Worm (Caenorhabditis elegans) whole organism, L2 larva: ENCODE data around the gene sqst-4.

Source experiments
- aly-2 ChIP-seq: fragments of 150-350 bp; optimal IDR thresholded peaks from 2 replicates; lab custom pipeline; 2014; ENCODE audit warnings: missing biosample characterization, missing genetic modification characterization
- blmp-1 ChIP-seq: sonication (generic microtip); optimal IDR thresholded peaks from 2 replicates; lab custom pipeline; 2017; ENCODE audit warnings: missing genetic modification characterization, mild to moderate bottlenecking, missing compliant biosample characterization, antibody characterized with exemption, moderate library complexity; ENCODE audit not compliant: insufficient read depth
- fos-1 ChIP-seq: fragments of 150-350 bp; optimal IDR thresholded peaks from 2 replicates; lab custom pipeline; 2014; ENCODE audit warnings: missing biosample characterization, missing genetic modification characterization
- mdl-1 ChIP-seq, 2 experiments: fragments of 150-350 bp in 1 of 2; sonication (generic microtip) in 1 of 2; optimal IDR thresholded peaks; 2 replicates each; lab custom pipeline; 2017; ENCODE audit warnings: missing biosample characterization in 2 of 2, missing genetic modification characterization in 2 of 2
- nhr-11 ChIP-seq: fragments of 150-350 bp; optimal IDR thresholded peaks from 2 replicates; lab custom pipeline; 2014; ENCODE audit warnings: missing biosample characterization, missing genetic modification characterization
- nhr-23 ChIP-seq: fragments of 150-350 bp; optimal IDR thresholded peaks from 2 replicates; lab custom pipeline; 2014; ENCODE audit warnings: missing biosample characterization, missing genetic modification reagents, missing genetic modification characterization
- sma-9 ChIP-seq, 2 experiments: fragments of 150-350 bp in 1 of 2; sonication (generic microtip) in 1 of 2; optimal IDR thresholded peaks; 2 replicates each; lab custom pipeline; 2014 to 2016; ENCODE audit warnings: missing genetic modification characterization in 2 of 2, mild to moderate bottlenecking in 1 of 2, missing biosample characterization in 1 of 2, missing compliant biosample characterization in 1 of 2, missing genetic modification reagents in 1 of 2, moderate library complexity in 1 of 2
- unc-39 ChIP-seq: fragments of 150-350 bp; optimal IDR thresholded peaks from 2 replicates; lab custom pipeline; 2014; ENCODE audit warnings: missing biosample characterization, missing genetic modification characterization
- unc-62 ChIP-seq: fragments of 150-350 bp; optimal IDR thresholded peaks from 2 replicates; lab custom pipeline; 2014; ENCODE audit warnings: missing biosample characterization, missing genetic modification reagents, missing genetic modification characterization
- ztf-1 ChIP-seq: fragments of 200-800 bp; sonication (Bioruptor generic); conservative IDR thresholded peaks from 2 replicates; pipeline ENCODE4 v1.3.6; 2022; ENCODE audit warnings: missing genetic modification characterization, missing compliant biosample characterization
- ztf-11 ChIP-seq: sonication (generic microtip); optimal IDR thresholded peaks from 2 replicates; lab custom pipeline; 2017; ENCODE audit warnings: missing biosample characterization, missing genetic modification characterization
- ztf-4 ChIP-seq: fragments of 150-350 bp; optimal IDR thresholded peaks from 2 replicates; lab custom pipeline; 2014; ENCODE audit warnings: missing biosample characterization, missing genetic modification characterization

ce11 chrV:16506650-16507049, 18.4 kb downstream of the sqst-4 start:
- TF ChIP-seq ztf-11 (tag; lab: Kevin White, UChicago) (no peak), aly-2 (tag; lab: Kevin White, UChicago) (no peak), ztf-1 (GFP tag; lab: Robert Waterston, UW) (no peak), fos-1 (tag; lab: Kevin White, UChicago) (no peak), nhr-11 (tag; lab: Kevin White, UChicago) (no peak), unc-39 (tag; lab: Kevin White, UChicago) (no peak), sma-9 (GFP tag; optimal IDR thresholded peaks at IDR 0.05; lab: Kevin White, UChicago) (peak; percentile 25), sma-9 (tag; optimal IDR thresholded peaks at IDR 0.05; lab: Kevin White, UChicago) (no peak), blmp-1 (tag; lab: Kevin White, UChicago) (no peak), unc-62 (GFP tag; lab: Kevin White, UChicago) (no peak), mdl-1 (tag; optimal IDR thresholded peaks at IDR 0.05; lab: Kevin White, UChicago) (no peak), ztf-4 (tag; lab: Kevin White, UChicago) (no peak), nhr-23 (tag; lab: Kevin White, UChicago) (no peak)
